Worm (Caenorhabditis elegans) whole organism, L1 larva: ENCODE results near the gene hsd-2.
A peak's percentile ranks its signal among the peaks of the same experiment; 100 is the strongest.

Experiments used
- C34B4.2 ChIP-seq: sonication (generic microtip); optimal IDR thresholded peaks from 2 replicates; lab custom pipeline; 2017; ENCODE audit warnings: mild to moderate bottlenecking, missing genetic modification characterization, missing compliant biosample characterization
- aha-1 ChIP-seq: fragments of 150-350 bp; optimal IDR thresholded peaks from 2 replicates; lab custom pipeline; 2014; ENCODE audit warnings: missing biosample characterization, missing genetic modification characterization
- alr-1 ChIP-seq: fragments of 200-800 bp; sonication (Bioruptor generic); optimal IDR thresholded peaks from 2 replicates; lab custom pipeline; 2018; ENCODE audit warnings: borderline replicate concordance, mild to moderate bottlenecking, missing genetic modification characterization, missing compliant biosample characterization
- aly-2 ChIP-seq: fragments of 150-350 bp; optimal IDR thresholded peaks from 2 replicates; lab custom pipeline; 2014; ENCODE audit warnings: missing biosample characterization, missing genetic modification characterization
- ama-1 ChIP-seq: fragments of 150-350 bp; optimal IDR thresholded peaks from 2 replicates; lab custom pipeline; 2014
- blmp-1 ChIP-seq: fragments of 150-350 bp; optimal IDR thresholded peaks from 2 replicates; lab custom pipeline; 2014; ENCODE audit warnings: missing biosample characterization, missing genetic modification characterization
- ceh-63 ChIP-seq: fragments of 200-800 bp; sonication (Bioruptor generic); optimal IDR thresholded peaks from 2 replicates; lab custom pipeline; 2018; ENCODE audit warnings: mild to moderate bottlenecking, missing genetic modification characterization, missing compliant biosample characterization
- dsc-1 ChIP-seq: sonication (generic microtip); optimal IDR thresholded peaks from 2 replicates; lab custom pipeline; 2016; ENCODE audit warnings: mild to moderate bottlenecking, missing genetic modification characterization, missing compliant biosample characterization
- efl-1 ChIP-seq, 4 experiments: fragments of 150-350 bp; optimal IDR thresholded peaks in 3 of 4; peaks in 1 of 4; 1 replicate in 1 of 4; 2 replicates in 3 of 4; lab custom pipeline; 2014; ENCODE audit warnings: missing biosample characterization in 2 of 4, missing genetic modification characterization in 2 of 4, missing genetic modification reagents in 2 of 4
- efl-3 ChIP-seq: fragments of 200-800 bp; sonication (Bioruptor generic); optimal IDR thresholded peaks from 2 replicates; lab custom pipeline; 2018; ENCODE audit warnings: mild to moderate bottlenecking, missing genetic modification characterization, missing compliant biosample characterization
- egl-13 ChIP-seq: sonication (generic microtip); optimal IDR thresholded peaks from 2 replicates; lab custom pipeline; 2016; ENCODE audit warnings: missing genotype, missing genetic modification reagents, missing genetic modification characterization, missing compliant biosample characterization
- elt-2 ChIP-seq: sonication (generic microtip); optimal IDR thresholded peaks from 2 replicates; lab custom pipeline; 2016; ENCODE audit warnings: missing genetic modification characterization, mild to moderate bottlenecking, inconsistent platforms, missing compliant biosample characterization, missing genetic modification reagents
- fkh-8 ChIP-seq: sonication (generic microtip); optimal IDR thresholded peaks from 2 replicates; lab custom pipeline; 2016; ENCODE audit warnings: mild to moderate bottlenecking, missing genetic modification characterization, missing compliant biosample characterization
- grh-1 ChIP-seq: fragments of 200-800 bp; sonication (Bioruptor generic); IDR thresholded peaks from 2 replicates; pipeline ENCODE4 v1.3.6; 2022; ENCODE audit warnings: missing genetic modification reagents, missing genetic modification characterization, missing compliant biosample characterization
- hlh-4 ChIP-seq: sonication (generic microtip); optimal IDR thresholded peaks from 2 replicates; lab custom pipeline; 2016; ENCODE audit warnings: mild to moderate bottlenecking, missing genetic modification characterization, missing compliant biosample characterization
- jun-1 ChIP-seq: fragments of 150-350 bp; optimal IDR thresholded peaks from 2 replicates; lab custom pipeline; 2014; ENCODE audit warnings: missing biosample characterization, missing genetic modification reagents, missing genetic modification characterization
- lin-13 ChIP-seq: fragments of 150-350 bp; optimal IDR thresholded peaks from 2 replicates; lab custom pipeline; 2014; ENCODE audit warnings: missing biosample characterization, missing genetic modification reagents, missing genetic modification characterization
- lin-14 ChIP-seq: fragments of 200-800 bp; sonication (Bioruptor generic); optimal IDR thresholded peaks from 2 replicates; lab custom pipeline; 2018; ENCODE audit warnings: mild to moderate bottlenecking, missing genetic modification characterization, moderate library complexity, missing compliant biosample characterization
- lin-15B ChIP-seq: fragments of 150-350 bp; sonication (generic microtip); optimal IDR thresholded peaks from 3 replicates; lab custom pipeline; 2014; ENCODE audit warnings: missing biosample characterization, missing genetic modification characterization
- lin-35 ChIP-seq, 2 experiments: fragments of 150-350 bp; optimal IDR thresholded peaks; 2 replicates each; lab custom pipeline; 2014; ENCODE audit warnings: missing biosample characterization in 2 of 2, missing genetic modification characterization in 2 of 2, missing genetic modification reagents in 2 of 2
- mdl-1 ChIP-seq, 2 experiments: fragments of 150-350 bp; optimal IDR thresholded peaks; 2 replicates each; lab custom pipeline; 2014 to 2017; ENCODE audit warnings: missing biosample characterization in 2 of 2, missing genetic modification characterization in 2 of 2, inconsistent platforms in 1 of 2
- mep-1 ChIP-seq: fragments of 150-350 bp; optimal IDR thresholded peaks from 2 replicates; lab custom pipeline; 2014; ENCODE audit warnings: missing biosample characterization, missing genetic modification characterization
- nhr-19 ChIP-seq: fragments of 200-800 bp; sonication (Bioruptor generic); conservative IDR thresholded peaks from 2 replicates; pipeline ENCODE4 v1.3.6; 2022; ENCODE audit warnings: missing genetic modification characterization, missing compliant biosample characterization
- nhr-20 ChIP-seq: sonication (generic microtip); optimal IDR thresholded peaks from 2 replicates; lab custom pipeline; 2016; ENCODE audit warnings: mild to moderate bottlenecking, missing genetic modification characterization, missing compliant biosample characterization
- nhr-237 ChIP-seq: fragments of 150-350 bp; optimal IDR thresholded peaks from 2 replicates; lab custom pipeline; 2014; ENCODE audit warnings: missing biosample characterization, missing genetic modification characterization
- nhr-28 ChIP-seq: fragments of 150-350 bp; optimal IDR thresholded peaks from 2 replicates; lab custom pipeline; 2014; ENCODE audit warnings: missing biosample characterization, missing genetic modification characterization
- nhr-77 ChIP-seq: fragments of 150-350 bp; optimal IDR thresholded peaks from 2 replicates; lab custom pipeline; 2014; ENCODE audit warnings: missing biosample characterization, missing genetic modification characterization
- pqm-1 ChIP-seq: sonication (generic microtip); optimal IDR thresholded peaks from 3 replicates; lab custom pipeline; 2017; ENCODE audit warnings: missing biosample characterization, missing genetic modification characterization
- rnt-1 ChIP-seq: sonication (generic microtip); optimal IDR thresholded peaks from 2 replicates; lab custom pipeline; 2016; ENCODE audit warnings: mild to moderate bottlenecking, missing genetic modification characterization, moderate library complexity, missing compliant biosample characterization
- skn-1 ChIP-seq: fragments of 150-350 bp; optimal IDR thresholded peaks from 2 replicates; lab custom pipeline; 2014; ENCODE audit warnings: missing biosample characterization, missing genetic modification characterization
- snpc-4 ChIP-seq: fragments of 150-350 bp; optimal IDR thresholded peaks from 2 replicates; lab custom pipeline; 2014; ENCODE audit warnings: missing biosample characterization, missing genetic modification characterization
- sox-4 ChIP-seq: sonication (generic microtip); optimal IDR thresholded peaks from 2 replicates; lab custom pipeline; 2016; ENCODE audit warnings: missing genetic modification characterization, missing compliant biosample characterization
- sup-37 ChIP-seq: fragments of 200-800 bp; sonication (Bioruptor generic); optimal IDR thresholded peaks from 2 replicates; lab custom pipeline; 2018; ENCODE audit warnings: mild to moderate bottlenecking, missing genetic modification characterization, missing compliant biosample characterization
- swsn-7 ChIP-seq: sonication (generic microtip); optimal IDR thresholded peaks from 2 replicates; lab custom pipeline; 2016; ENCODE audit warnings: missing genetic modification characterization, missing compliant biosample characterization
- unc-98 ChIP-seq: fragments of 200-800 bp; sonication (Bioruptor generic); IDR thresholded peaks from 2 replicates; pipeline ENCODE4 v1.3.6; 2022; ENCODE audit warnings: missing genetic modification characterization, missing compliant biosample characterization
- ztf-11 ChIP-seq, 2 experiments: sonication (generic microtip); optimal IDR thresholded peaks; 2 replicates each; lab custom pipeline; 2016 to 2017; ENCODE audit warnings: missing genetic modification characterization in 2 of 2, missing biosample characterization in 1 of 2, missing compliant biosample characterization in 1 of 2
- ztf-4 ChIP-seq: fragments of 150-350 bp; optimal IDR thresholded peaks from 2 replicates; lab custom pipeline; 2014; ENCODE audit warnings: missing biosample characterization, missing genetic modification characterization

hsd-2 gene

ce11 chrX:5022682-5023081 lies 17.6 kb downstream of the hsd-2 start (continued):
- TF ChIP-seq mep-1 (tag; lab: Kevin White, UChicago) (peak; percentile 49), egl-13 (tag; lab: Kevin White, UChicago) (no peak), dsc-1 (tag; lab: Kevin White, UChicago) (peak; percentile 63), ztf-4 (tag; lab: Kevin White, UChicago) (no peak), sup-37 (GFP tag; lab: Kevin White, UChicago) (no peak), grh-1 (no peak), lin-15B (tag; lab: Kevin White, UChicago) (no peak), efl-3 (GFP tag; lab: Kevin White, UChicago) (no peak), aha-1 (tag; lab: Kevin White, UChicago) (no peak), alr-1 (tag; lab: Kevin White, UChicago) (no peak), unc-98 (GFP tag; lab: Robert Waterston, UW) (no peak), nhr-28 (no peak), sox-4 (tag; lab: Kevin White, UChicago) (no peak), efl-1 (optimal IDR thresholded peaks at IDR 0.05; lab: Kevin White, UChicago) (peak; percentile 7 to 23), efl-1 (GFP tag; optimal IDR thresholded peaks at IDR 0.05 in 1 of 2; lab: Kevin White, UChicago) (peak in 1 of 2 experiments; percentile 89), lin-35 (GFP tag; optimal IDR thresholded peaks at IDR 0.05; lab: Kevin White, UChicago) (peak; percentile 20 to 72), mdl-1 (tag; optimal IDR thresholded peaks at IDR 0.05; lab: Kevin White, UChicago) (peak in 1 of 2 experiments; percentile 63), rnt-1 (tag; lab: Kevin White, UChicago) (peak; percentile 65), elt-2 (peak; percentile 20), hlh-4 (no peak), ceh-63 (no peak), snpc-4 (tag; lab: Kevin White, UChicago) (no peak), jun-1 (tag; lab: Kevin White, UChicago) (peak; percentile 37), ama-1 (lab: Kevin White, UChicago) (no peak), lin-13 (GFP tag; lab: Kevin White, UChicago) (peak; percentile 27), nhr-77 (tag; lab: Kevin White, UChicago) (peak; percentile 41), ztf-11 (tag; optimal IDR thresholded peaks at IDR 0.05; lab: Kevin White, UChicago) (no peak), aly-2 (no peak), fkh-8 (tag; lab: Kevin White, UChicago) (peak; percentile 68), nhr-19 (GFP tag; lab: Robert Waterston, UW) (peak; percentile 63), skn-1 (no peak), swsn-7 (tag; lab: Kevin White, UChicago) (peak; percentile 58), nhr-20 (peak; percentile 68), C34B4.2 (tag; lab: Kevin White, UChicago) (no peak), blmp-1 (peak; percentile 17)
- TF ChIP-seq, all 84 proteins: peak for 29

DNA sequence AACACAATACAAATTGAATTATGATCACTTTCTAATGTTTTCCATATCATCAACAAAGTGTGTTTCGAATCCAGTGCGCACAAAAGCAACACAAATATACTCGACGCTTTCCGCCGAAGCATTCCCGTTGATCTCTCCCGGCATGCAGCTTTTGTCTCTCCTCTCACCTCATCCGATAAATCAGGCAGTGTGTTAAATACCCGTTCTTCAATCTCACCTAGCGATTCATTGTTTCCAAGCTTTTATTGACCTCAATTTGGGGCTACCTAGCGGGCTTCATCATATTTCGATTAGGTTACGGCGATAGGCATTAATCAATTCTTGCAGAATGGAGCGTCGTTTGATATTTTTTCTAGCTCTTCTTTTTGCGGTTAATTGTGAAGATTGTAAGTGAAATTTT lies 19.3 kb downstream of the hsd-2 start, which contains the start of gene ZC449.1:
TSS of gene ZC449.1 (plus strand) at position 121 of the 400 bp plus-strand sequence.
- TF ChIP-seq blmp-1 (peak; percentile 73), nhr-237 (tag; lab: Kevin White, UChicago) (no peak)

DNA sequence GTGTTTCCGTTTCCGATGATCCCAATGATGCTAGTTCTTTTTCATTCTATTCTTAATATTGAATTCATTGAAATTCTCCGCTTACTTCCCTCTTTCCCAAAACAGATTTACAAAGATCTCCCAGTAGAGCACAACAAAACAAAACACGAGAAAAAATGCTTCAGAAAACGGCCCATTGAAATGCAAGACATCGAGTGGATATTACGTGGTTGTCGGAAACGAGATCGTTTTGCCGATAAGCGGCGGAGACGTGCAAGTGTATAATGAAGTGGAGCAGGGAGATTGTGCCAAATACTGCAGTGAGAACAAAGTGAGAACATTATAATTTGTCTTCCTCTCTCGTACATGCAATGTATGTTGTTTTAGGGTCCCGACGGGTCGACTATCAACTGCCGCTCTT lies 21.4 kb downstream of the hsd-2 start:
- TF ChIP-seq pqm-1 (tag; lab: Kevin White, UChicago) (no peak), nhr-19 (GFP tag; lab: Robert Waterston, UW) (no peak), lin-14 (GFP tag; lab: Kevin White, UChicago) (peak; percentile 36), ama-1 (lab: Kevin White, UChicago) (no peak)
